Fruit fly (Drosophila melanogaster): Measurements from ENCODE around the gene Tfb4.

The Tfb4 gene

DNA sequence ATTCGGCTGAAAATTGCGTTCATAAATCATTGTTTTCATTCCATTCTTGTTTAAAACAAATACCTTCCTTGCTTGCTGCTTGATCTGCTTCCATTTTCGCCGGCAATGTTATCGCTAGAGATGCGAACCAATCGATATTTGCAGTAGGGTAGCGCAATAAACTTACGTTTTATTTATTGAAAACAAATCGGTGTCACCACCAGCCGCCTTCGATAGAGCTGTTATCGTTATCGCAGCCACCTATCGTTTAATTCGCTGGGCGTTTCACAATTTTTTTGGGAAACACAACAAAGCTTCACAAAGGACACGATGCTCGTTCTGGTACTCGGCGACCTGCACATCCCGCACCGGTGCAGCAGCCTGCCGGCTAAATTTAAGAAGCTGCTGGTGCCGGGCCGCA is at the start of gene Tfb4, which contains the start of gene Vps29:
TSS of gene Tfb4 (minus strand) at position 124 of the 400 bp plus-strand sequence.
TSS of gene Vps29 (plus strand) at position 213 of the 400 bp plus-strand sequence.
- no peak for TF ChIP-seq CG8478 (optimal IDR thresholded peaks at IDR 0.05)
- no peak for TF ChIP-seq CTCF (optimal IDR thresholded peaks at IDR 0.05)

DNA sequence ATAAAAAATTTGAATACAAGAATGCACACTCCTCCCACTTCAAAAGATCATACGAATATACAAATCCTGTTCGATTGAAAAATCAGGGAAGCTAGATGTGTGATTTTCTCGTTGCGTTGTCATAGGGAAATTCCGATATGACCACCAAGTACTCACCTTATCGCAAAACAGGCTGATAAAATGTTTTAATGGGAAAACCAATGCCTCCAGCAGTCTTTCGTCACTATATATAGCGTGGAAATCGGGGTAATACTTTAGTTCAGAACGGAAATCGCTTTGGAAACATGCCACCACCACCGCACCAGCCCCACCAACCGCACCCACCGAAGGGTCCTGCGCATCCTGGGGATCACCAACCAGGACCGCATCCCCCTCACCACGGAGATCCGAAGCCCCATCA is 48.7 kb upstream of the Tfb4 start, which contains the start of the genes CG5139 and CG43348:
TSS of gene CG5139 (minus strand) at position 101 of the 400 bp plus-strand sequence.
TSS of gene CG43348 (plus strand) at position 247 of the 400 bp plus-strand sequence.
- TF ChIP-seq CG8478 (optimal IDR thresholded peaks at IDR 0.05), result no peak
- TF ChIP-seq CTCF (optimal IDR thresholded peaks at IDR 0.05), result no peak

DNA sequence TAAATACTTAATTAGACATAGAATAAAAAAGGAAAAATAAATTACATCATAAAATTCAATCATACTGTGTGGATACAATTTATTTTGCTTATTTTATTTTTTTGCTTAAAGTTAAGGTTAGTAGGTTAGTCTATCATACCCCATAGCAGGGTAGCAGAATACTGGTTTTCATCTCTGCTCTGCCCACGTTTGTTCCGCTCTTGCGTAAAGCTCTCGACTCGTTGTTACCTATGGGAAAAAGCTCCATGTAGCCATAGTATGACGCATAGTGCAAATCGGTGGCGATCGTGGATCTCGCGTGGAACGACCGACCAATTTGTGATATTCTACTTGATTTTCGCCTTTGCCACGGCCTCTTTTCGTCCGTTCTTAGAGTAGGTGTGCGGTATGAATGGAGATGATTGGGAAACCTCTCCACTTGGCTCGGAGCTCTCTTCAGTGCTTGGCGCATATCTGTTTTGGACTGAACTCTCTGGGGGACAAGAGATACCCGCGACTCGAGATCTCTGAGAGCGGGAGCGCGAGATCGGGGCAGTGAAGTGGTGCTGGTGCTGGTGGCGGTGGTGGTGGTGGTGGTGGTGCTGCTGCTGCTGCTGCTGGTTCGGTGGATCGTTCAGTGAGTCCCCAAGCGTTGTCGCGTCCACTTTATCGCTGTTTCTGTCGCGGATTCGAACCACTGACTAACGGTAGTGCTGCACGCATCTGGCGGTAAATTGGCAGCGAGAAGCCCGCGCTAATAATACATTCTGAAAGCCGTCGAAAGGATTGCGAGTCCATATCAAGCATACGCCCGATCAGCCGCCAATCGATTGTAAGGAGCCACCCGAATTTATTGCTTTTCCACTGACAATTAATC is 35.4 kb upstream of the Tfb4 start, which contains the start of gene CG5001:
TSS of gene CG5001 (plus strand) at position 116 of the 856 bp plus-strand sequence.
- TF ChIP-seq CG8478 (optimal IDR thresholded peaks at IDR 0.05) (no peak), CTCF (optimal IDR thresholded peaks at IDR 0.05) (no peak)

DNA sequence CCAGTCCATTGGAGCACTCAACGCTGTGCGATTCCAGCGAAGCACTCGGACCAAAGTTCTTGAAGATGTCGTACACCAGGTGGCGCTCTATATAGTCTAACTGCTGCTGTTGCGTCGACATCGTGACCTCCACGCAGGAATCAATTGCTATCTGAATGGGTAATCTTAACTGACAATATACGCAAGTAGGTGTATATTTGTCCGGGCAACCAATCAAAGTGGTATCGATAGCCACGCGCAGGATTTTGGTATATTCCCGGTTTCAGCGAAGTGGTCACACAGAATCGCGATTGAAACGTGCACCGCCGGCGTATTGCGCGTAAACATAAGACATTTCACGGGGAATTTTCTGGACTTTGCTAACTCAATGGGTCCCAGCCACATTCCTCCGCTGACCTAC is 33.3 kb upstream of the Tfb4 start, which contains the start of the genes CG5126 and Tgt:
TSS of gene CG5126 (minus strand) at position 222 of the 400 bp plus-strand sequence.
TSS of gene Tgt (plus strand) at position 267 of the 400 bp plus-strand sequence.
- TF ChIP-seq CTCF (optimal IDR thresholded peaks at IDR 0.05), result peak; percentile 68 to 83
- no peak for TF ChIP-seq CG8478 (optimal IDR thresholded peaks at IDR 0.05)

DNA sequence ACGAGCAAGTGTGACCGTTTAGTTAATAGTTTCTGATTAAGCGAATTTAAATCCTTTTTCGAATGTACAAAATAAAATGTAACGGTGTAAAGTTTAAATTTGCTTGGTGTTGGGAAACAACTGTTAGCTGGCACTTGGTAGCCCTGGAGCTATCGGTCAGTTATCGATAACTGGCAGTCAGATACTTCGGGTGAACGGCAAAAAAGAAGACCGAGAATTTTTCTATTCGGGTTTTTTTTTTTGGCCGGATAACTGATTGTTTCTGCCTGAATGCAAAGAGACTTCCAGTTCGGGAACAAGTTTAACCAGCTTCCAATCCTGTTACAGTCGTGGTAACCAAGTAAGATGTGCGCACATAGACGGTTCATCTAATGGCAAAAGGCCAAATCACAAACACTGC is 27.0 kb upstream of the Tfb4 start, which contains the start of gene CG4896:
TSS of gene CG4896 (plus strand) at position 169 of the 400 bp plus-strand sequence.
- TF ChIP-seq CG8478 (optimal IDR thresholded peaks at IDR 0.05) (no peak), CTCF (optimal IDR thresholded peaks at IDR 0.05) (no peak)

DNA sequence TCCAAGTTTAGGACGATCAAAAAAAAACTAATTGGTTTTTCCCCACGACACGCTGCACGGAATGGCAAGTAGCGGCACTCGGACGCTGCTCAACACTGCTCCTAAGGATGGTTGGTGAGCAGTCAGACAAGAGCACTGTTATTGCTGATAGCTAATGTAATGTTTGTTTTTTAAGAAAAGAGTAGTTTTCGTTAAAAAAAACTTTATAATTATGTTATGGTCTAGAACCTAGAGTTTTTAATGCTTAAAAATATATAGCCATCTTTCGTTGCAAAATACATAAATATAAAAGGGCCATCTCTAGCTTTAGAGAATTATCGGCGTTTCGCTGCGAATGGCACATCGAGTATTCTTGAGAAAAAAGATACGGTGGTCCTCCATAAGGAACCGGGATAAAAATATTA is 22.2 kb upstream of the Tfb4 start, which contains the start of the genes Charon and CG4887:
TSS of gene Charon (minus strand) at position 102 of the 404 bp plus-strand sequence.
TSS of gene CG4887 (plus strand) at position 306 of the 404 bp plus-strand sequence.
- TF ChIP-seq CG8478 (optimal IDR thresholded peaks at IDR 0.05), result no peak
- TF ChIP-seq CTCF (optimal IDR thresholded peaks at IDR 0.05), result no peak

DNA sequence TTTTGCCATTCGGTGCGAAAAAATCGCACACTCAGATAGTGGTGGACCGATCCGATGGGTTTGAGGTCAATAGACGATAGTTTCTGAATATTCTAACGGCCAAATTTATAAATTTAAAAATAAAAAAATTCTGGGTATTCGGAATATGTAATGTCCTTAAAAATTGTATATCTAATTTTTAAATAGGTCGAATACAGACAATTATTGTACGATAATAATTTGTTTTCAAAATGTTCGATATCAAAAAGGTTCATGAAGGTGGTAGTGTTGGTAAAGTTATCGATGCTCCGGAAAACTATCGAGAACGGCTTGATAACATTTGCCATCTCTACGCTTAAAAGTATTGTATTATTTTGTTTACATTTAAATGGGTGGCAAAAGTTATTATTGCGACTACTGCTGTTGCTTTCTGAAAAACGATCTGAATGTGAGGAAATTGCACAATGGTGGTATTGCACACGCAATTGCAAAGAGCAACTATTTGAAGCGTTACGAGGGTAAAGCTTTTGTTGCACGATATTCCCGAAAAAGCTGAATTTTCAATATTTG is 19.5 kb upstream of the Tfb4 start, which contains the start of the genes CG31922 and Plap:
TSS of gene CG31922 (plus strand) at position 315 of the 549 bp plus-strand sequence.
TSS of gene Plap (minus strand) at position 499 of the 549 bp plus-strand sequence.
- TF ChIP-seq CTCF (optimal IDR thresholded peaks at IDR 0.05) (no peak), CG8478 (optimal IDR thresholded peaks at IDR 0.05) (no peak)

DNA sequence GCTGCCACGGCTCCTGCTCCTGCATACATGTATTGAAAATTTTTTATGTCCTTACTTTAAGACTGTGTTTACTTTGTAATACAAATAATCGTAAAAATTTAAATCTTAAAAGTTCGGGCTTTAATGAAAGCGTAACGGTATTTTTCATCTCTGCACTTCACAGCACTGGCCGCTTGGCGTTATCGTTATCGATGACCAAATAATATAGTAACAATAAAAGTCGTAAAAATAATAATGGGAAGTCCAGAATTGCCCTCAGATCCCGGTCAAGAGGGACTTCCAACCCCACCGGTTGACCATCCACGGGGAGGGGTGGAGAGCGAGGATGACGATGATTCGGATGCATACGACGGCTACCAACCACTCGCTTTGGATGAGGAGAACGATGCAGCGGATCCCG is 15.8 kb upstream of the Tfb4 start, which contains the start of gene CG14341:
TSS of gene CG14341 (plus strand) at position 181 of the 400 bp plus-strand sequence.
- TF ChIP-seq CG8478 (optimal IDR thresholded peaks at IDR 0.05), result no peak
- no peak for TF ChIP-seq CTCF (optimal IDR thresholded peaks at IDR 0.05)

DNA sequence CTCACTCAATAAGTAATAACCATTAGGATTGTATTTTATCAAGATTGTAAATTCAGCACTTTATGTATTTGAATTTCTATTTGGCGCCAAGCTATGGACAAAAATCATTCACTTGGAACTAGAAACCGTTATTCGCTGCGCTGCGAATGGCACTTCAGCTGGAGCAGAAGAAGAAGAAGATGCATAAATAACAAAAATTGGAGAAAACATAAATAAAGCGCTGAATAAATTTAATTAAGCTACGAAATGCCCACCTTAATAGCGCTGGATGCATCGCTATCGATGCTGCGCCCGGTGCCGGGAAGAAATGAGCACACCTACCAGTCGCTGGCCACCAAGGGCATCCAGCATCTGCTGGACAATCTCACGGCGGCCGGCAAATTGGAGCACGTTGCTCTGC is 13.8 kb upstream of the Tfb4 start, which contains the start of gene IntS14:
TSS of gene IntS14 (plus strand) at position 150 of the 400 bp plus-strand sequence.
- TF ChIP-seq CG8478 (optimal IDR thresholded peaks at IDR 0.05) (no peak), CTCF (optimal IDR thresholded peaks at IDR 0.05) (no peak)

DNA sequence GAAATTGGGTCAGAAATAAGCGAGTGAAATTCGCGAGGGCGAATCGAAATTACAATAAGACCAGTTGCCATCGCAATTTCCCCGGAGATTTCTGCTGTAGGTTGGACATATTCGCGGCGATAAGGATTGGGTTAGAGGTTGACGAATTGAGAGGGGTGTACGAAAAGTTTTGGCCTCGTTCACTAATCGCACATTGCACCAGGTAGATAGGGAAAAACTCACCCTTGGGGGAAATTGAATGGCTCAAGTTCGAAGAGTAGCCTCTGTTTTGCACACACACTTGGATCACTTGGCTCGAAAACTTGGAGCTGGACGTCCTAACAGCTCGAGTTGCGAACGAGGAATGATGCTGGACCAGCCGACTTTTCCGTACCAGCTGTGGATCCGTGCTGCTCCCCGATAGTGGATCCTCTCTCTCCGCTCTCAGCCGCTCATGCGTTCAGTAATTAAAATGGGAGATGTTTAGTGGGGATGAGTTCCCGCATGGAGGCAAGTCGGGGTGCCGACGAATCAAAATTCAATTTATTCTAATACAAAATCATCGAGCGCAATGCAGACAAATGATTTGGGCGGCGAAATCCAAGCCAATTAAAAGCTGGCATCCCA is 13.2 kb upstream of the Tfb4 start, which contains the start of gene CG5080:
TSS of gene CG5080 (minus strand) at position 349 of the 606 bp plus-strand sequence.
- TF ChIP-seq CTCF (optimal IDR thresholded peaks at IDR 0.05) (no peak), CG8478 (optimal IDR thresholded peaks at IDR 0.05) (no peak)

DNA sequence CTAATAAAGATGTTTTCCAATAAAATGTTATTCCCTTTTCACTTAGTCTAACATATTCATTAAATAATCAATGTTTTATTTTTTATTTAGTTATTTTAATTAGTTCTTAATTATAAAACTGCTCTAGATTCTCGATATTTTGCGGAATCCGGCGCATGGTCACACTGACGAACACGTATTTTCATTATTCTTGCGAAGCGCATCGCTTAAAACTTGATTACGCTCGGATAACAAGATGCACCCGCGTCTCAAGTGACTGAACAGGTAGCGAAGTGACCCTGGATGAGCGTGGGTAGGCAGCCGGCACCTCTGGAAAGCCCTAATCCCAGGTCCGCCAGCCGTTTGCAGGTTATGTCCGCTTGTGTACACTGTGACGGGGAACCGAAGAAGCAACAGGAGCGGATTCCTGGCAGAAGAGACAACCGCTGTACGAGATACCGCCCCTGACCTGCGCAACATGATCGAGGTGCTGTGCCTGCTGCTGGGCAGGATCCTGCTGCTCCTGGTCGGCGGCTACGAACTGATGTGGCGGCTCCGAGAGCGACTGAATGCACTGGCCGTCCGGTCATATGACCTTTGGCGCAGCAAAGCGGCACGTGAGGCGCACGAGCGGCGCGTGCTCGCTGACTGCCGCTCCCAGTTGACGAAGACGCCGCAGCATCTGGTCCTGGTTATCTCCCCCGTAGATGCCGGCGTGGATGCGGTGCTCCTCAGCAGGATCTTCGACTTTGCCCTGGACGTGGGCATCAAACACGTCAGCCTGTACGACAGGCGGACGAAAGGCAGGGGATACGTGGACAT is 8.2 kb upstream of the Tfb4 start, which contains the start of gene Tango14:
TSS of gene Tango14 (plus strand) at position 143 of the 801 bp plus-strand sequence.
- TF ChIP-seq CTCF (optimal IDR thresholded peaks at IDR 0.05), result no peak
- TF ChIP-seq CG8478 (optimal IDR thresholded peaks at IDR 0.05), result no peak

DNA sequence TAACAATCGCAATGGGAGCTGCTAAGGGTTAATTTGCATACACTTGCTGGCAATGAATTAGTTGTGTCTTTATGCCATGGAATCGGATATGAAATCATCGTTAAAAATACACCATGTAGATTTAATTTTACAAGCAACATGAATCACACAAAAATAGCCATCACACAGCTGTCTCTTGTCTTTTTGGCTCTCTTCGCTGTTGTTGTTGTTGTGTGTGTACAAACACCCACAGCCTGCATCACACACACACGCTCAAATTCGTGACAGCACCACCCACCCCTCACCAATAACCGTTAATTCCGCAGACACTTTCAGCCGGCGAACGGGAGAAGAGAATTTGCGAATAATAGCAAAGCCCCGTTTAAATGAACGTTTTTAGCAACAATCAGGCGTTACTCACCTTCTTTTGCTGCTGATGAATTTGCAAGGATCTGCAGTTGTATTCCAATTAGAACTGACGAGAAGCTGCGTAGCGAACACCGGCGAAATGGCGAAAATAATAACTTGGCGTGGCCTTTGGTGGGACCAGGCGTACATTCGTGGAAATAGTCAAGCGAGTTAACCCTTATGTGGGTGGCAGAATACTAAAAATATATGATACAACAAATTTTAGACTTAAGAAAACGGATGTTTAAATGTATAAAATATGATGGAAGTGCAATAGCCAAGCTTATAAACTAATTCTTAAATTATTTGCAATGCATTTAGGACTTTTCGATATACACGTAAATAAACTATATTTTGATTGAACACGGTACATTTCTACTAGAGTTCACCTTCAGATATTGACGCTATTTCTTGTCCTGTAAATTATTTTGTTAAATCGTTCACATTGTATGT is 7.4 kb upstream of the Tfb4 start, which contains the start of gene capt:
TSS of gene capt (minus strand) at position 584 of the 840 bp plus-strand sequence.
- TF ChIP-seq CTCF (optimal IDR thresholded peaks at IDR 0.05) (no peak), CG8478 (optimal IDR thresholded peaks at IDR 0.05) (no peak)

DNA sequence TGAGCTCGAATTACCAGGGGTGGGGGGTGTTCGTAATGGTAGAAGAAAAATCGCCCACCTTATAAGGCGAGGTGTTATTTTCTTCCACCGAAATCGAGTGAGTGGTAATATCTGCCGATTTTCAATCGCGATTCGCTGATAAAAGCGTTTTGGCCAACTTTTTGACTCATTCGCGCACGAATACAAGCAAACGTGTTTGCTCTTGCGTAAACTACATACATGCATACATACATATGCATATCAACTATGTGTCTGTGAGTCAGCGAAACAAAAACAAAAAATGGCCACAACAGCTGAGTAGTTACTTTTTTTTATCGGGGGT is 6.8 kb upstream of the Tfb4 start:
- no peak for TF ChIP-seq CG8478 (optimal IDR thresholded peaks at IDR 0.05)

Measured in S2 (cell line).